Worm (Caenorhabditis elegans) whole organism, midembryonic: Measurements from ENCODE around the gene slc-28.1.

ENCODE experiments used
- cog-1 ChIP-seq: sonication (generic microtip); optimal IDR thresholded peaks from 2 replicates; lab custom pipeline; 2016; ENCODE audit warnings: missing genetic modification characterization, missing compliant biosample characterization
- flt-1 ChIP-seq: fragments of 200-800 bp; sonication (Bioruptor generic); IDR thresholded peaks from 2 replicates; pipeline ENCODE4 v1.3.6; 2022; ENCODE audit warnings: missing genetic modification characterization, missing compliant biosample characterization
- klf-2 ChIP-seq: fragments of 200-800 bp; sonication (Bioruptor generic); conservative IDR thresholded peaks from 2 replicates; pipeline ENCODE4 v1.3.6; 2022; ENCODE audit warnings: missing genetic modification reagents, missing genetic modification characterization, missing compliant biosample characterization
- ref-1 ChIP-seq: fragments of 200-800 bp; sonication (Bioruptor generic); conservative IDR thresholded peaks from 2 replicates; pipeline ENCODE4 v1.3.6; 2022; ENCODE audit warnings: missing genetic modification reagents, missing genetic modification characterization, missing compliant biosample characterization
- tab-1 ChIP-seq: fragments of 200-800 bp; sonication (Bioruptor generic); IDR thresholded peaks from 2 replicates; pipeline ENCODE4 v1.3.6; 2022; ENCODE audit warnings: missing genetic modification characterization, missing compliant biosample characterization
- ztf-29 ChIP-seq: fragments of 200-800 bp; sonication (Bioruptor generic); IDR thresholded peaks from 2 replicates; pipeline ENCODE4 v1.3.6; 2022; ENCODE audit warnings: missing genetic modification reagents, missing genetic modification characterization, missing compliant biosample characterization

- no peak for TF ChIP-seq ref-1 (GFP tag; lab: Robert Waterston, UW)
- TF ChIP-seq cog-1 (tag; lab: Kevin White, UChicago) = no peak
- no peak for TF ChIP-seq klf-2 (GFP tag; lab: Robert Waterston, UW)
- no peak for TF ChIP-seq ztf-29
- no peak for TF ChIP-seq flt-1 (GFP tag; lab: Robert Waterston, UW)
- TF ChIP-seq tab-1 (GFP tag; lab: Robert Waterston, UW) = no peak
Measured at ce11 chrV:3507691-3508090, 44.1 kb downstream of the slc-28.1 start, which contains the start of gene str-225.
